Fruit fly (Drosophila melanogaster) whole organism, prepupa: ENCODE data around the gene CG2865.

Experiments
- Blimp-1 ChIP-seq: fragments of 200-800 bp; sonication (Bioruptor generic); optimal IDR thresholded peaks from 3 replicates; lab custom pipeline; 2017; ENCODE audit warnings: missing biosample characterization, missing genetic modification characterization, mild to moderate bottlenecking, moderate library complexity, missing genetic modification reagents
- CG10631 ChIP-seq: fragments of 200-800 bp; sonication (Bioruptor generic); optimal IDR thresholded peaks from 2 replicates; lab custom pipeline; 2016; ENCODE audit warnings: missing biosample characterization, missing genetic modification characterization
- CG10669 ChIP-seq: fragments of 200-800 bp; sonication (Bioruptor generic); optimal IDR thresholded peaks from 3 replicates; lab custom pipeline; 2018; ENCODE audit warnings: missing biosample characterization, mild to moderate bottlenecking, missing genetic modification characterization, moderate library complexity
- CG11294 ChIP-seq: fragments of 200-800 bp; sonication (Bioruptor generic); IDR thresholded peaks from 2 replicates; pipeline ENCODE4 v1.3.6; 2022; ENCODE audit warnings: missing biosample characterization, missing genetic modification characterization
- CG11762 ChIP-seq: fragments of 200-800 bp; sonication (Bioruptor generic); optimal IDR thresholded peaks from 3 replicates; lab custom pipeline; 2016; ENCODE audit warnings: missing biosample characterization, missing genetic modification characterization; ENCODE audit not compliant: insufficient read depth
- CG11902 ChIP-seq: fragments of 200-800 bp; sonication (Bioruptor generic); optimal IDR thresholded peaks from 3 replicates; lab custom pipeline; 2016; ENCODE audit warnings: missing biosample characterization, missing genetic modification characterization
- CG15336 ChIP-seq: fragments of 200-800 bp; sonication (Bioruptor generic); IDR thresholded peaks from 2 replicates; pipeline ENCODE4 v1.3.6; 2022; ENCODE audit warnings: missing biosample characterization, missing genetic modification characterization
- CG1621 ChIP-seq: fragments of 200-800 bp; sonication (Bioruptor generic); optimal IDR thresholded peaks from 3 replicates; lab custom pipeline; 2018; ENCODE audit warnings: missing biosample characterization, mild to moderate bottlenecking, missing genetic modification characterization
- CG16779 ChIP-seq: fragments of 200-800 bp; sonication (Bioruptor generic); optimal IDR thresholded peaks from 3 replicates; lab custom pipeline; 2017; ENCODE audit warnings: missing biosample characterization, mild to moderate bottlenecking, missing genetic modification characterization
- CG3032 ChIP-seq: fragments of 200-800 bp; optimal IDR thresholded peaks from 2 replicates; lab custom pipeline; 2019; ENCODE audit warnings: missing biosample characterization, mild to moderate bottlenecking, missing genetic modification characterization, moderate library complexity
- CG31627 ChIP-seq: fragments of 200-800 bp; sonication (Bioruptor generic); optimal IDR thresholded peaks from 3 replicates; lab custom pipeline; 2016; ENCODE audit warnings: missing biosample characterization, missing genetic modification characterization
- CG32006 ChIP-seq: fragments of 200-800 bp; sonication (Bioruptor generic); optimal IDR thresholded peaks from 3 replicates; lab custom pipeline; 2017; ENCODE audit warnings: missing biosample characterization, mild to moderate bottlenecking, missing genetic modification characterization
- CG3919 ChIP-seq: fragments of 200-800 bp; sonication (Bioruptor generic); optimal IDR thresholded peaks from 3 replicates; lab custom pipeline; 2016; ENCODE audit warnings: missing biosample characterization, missing genetic modification characterization
- CG4318 ChIP-seq: fragments of 200-800 bp; sonication (Bioruptor generic); optimal IDR thresholded peaks from 3 replicates; lab custom pipeline; 2017; ENCODE audit warnings: missing biosample characterization, mild to moderate bottlenecking, missing genetic modification characterization
- CG6163 ChIP-seq: fragments of 200-800 bp; sonication (Bioruptor generic); IDR thresholded peaks from 3 replicates; pipeline ENCODE4 v1.3.6; 2022; ENCODE audit warnings: missing biosample characterization, missing genetic modification characterization
- CG6276 ChIP-seq: fragments of 200-800 bp; sonication (Bioruptor generic); optimal IDR thresholded peaks from 2 replicates; lab custom pipeline; 2017; ENCODE audit warnings: missing biosample characterization, mild to moderate bottlenecking, missing genetic modification characterization
- CG6792 ChIP-seq: fragments of 200-800 bp; sonication (Bioruptor generic); optimal IDR thresholded peaks from 3 replicates; lab custom pipeline; 2016; ENCODE audit warnings: missing biosample characterization, missing genetic modification characterization
- CG6808 ChIP-seq: fragments of 200-800 bp; sonication (Bioruptor generic); optimal IDR thresholded peaks from 3 replicates; lab custom pipeline; 2017; ENCODE audit warnings: missing biosample characterization, missing genetic modification characterization, mild to moderate bottlenecking, moderate library complexity, missing genetic modification reagents
- CG6854 ChIP-seq: fragments of 200-800 bp; sonication (Bioruptor generic); optimal IDR thresholded peaks from 2 replicates; lab custom pipeline; 2017; ENCODE audit warnings: missing biosample characterization, mild to moderate bottlenecking, missing genetic modification characterization
- CG8119 ChIP-seq: fragments of 200-800 bp; sonication (Bioruptor generic); IDR thresholded peaks from 3 replicates; pipeline ENCODE4 v1.3.6; 2022; ENCODE audit warnings: missing biosample characterization, missing genetic modification characterization
- CG8319 ChIP-seq: fragments of 200-800 bp; sonication (Bioruptor generic); optimal IDR thresholded peaks from 3 replicates; lab custom pipeline; 2016; ENCODE audit warnings: missing biosample characterization, missing genetic modification characterization
- CG8632 ChIP-seq: fragments of 200-800 bp; sonication (Bioruptor generic); optimal IDR thresholded peaks from 3 replicates; lab custom pipeline; 2016; ENCODE audit warnings: missing biosample characterization, missing genetic modification characterization
- CG9139 ChIP-seq: fragments of 200-800 bp; sonication (Bioruptor generic); optimal IDR thresholded peaks from 3 replicates; lab custom pipeline; 2017; ENCODE audit warnings: missing biosample characterization, mild to moderate bottlenecking, missing genetic modification characterization
- Eip75B ChIP-seq: fragments of 200-800 bp; sonication (Bioruptor generic); optimal IDR thresholded peaks from 3 replicates; lab custom pipeline; 2016; ENCODE audit warnings: missing biosample characterization, missing genetic modification characterization
- Eip93F ChIP-seq: fragments of 200-800 bp; sonication (Bioruptor generic); optimal IDR thresholded peaks from 2 replicates; lab custom pipeline; 2016; ENCODE audit warnings: missing biosample characterization, mild to moderate bottlenecking, missing genetic modification characterization
- Ets21C ChIP-seq: fragments of 200-800 bp; sonication (Bioruptor generic); optimal IDR thresholded peaks from 3 replicates; lab custom pipeline; 2016; ENCODE audit warnings: missing biosample characterization, missing genetic modification characterization
- Ets96B ChIP-seq: fragments of 200-800 bp; optimal IDR thresholded peaks from 2 replicates; lab custom pipeline; 2019; ENCODE audit warnings: missing biosample characterization, mild to moderate bottlenecking, missing genetic modification characterization, moderate library complexity
- Gug ChIP-seq: fragments of 200-800 bp; sonication (Bioruptor generic); IDR thresholded peaks from 2 replicates; pipeline ENCODE4 v1.3.6; 2022; ENCODE audit warnings: missing biosample characterization, missing genetic modification characterization
- Hr39 ChIP-seq: fragments of 200-800 bp; sonication (Bioruptor generic); optimal IDR thresholded peaks from 2 replicates; lab custom pipeline; 2016; ENCODE audit warnings: missing biosample characterization, missing genetic modification characterization
- Hr4 ChIP-seq: fragments of 200-800 bp; sonication (Bioruptor generic); optimal IDR thresholded peaks from 3 replicates; lab custom pipeline; 2016; ENCODE audit warnings: missing biosample characterization, missing genetic modification characterization
- Lpt ChIP-seq: fragments of 200-800 bp; sonication (Bioruptor generic); optimal IDR thresholded peaks from 3 replicates; lab custom pipeline; 2016; ENCODE audit warnings: missing biosample characterization, missing genetic modification characterization
- Met ChIP-seq: fragments of 200-800 bp; sonication (Bioruptor generic); optimal IDR thresholded peaks from 3 replicates; lab custom pipeline; 2016; ENCODE audit warnings: missing biosample characterization, missing genetic modification characterization
- OdsH ChIP-seq: fragments of 200-800 bp; sonication (Bioruptor generic); optimal IDR thresholded peaks from 3 replicates; lab custom pipeline; 2016; ENCODE audit warnings: missing biosample characterization, missing genetic modification characterization
- Smox ChIP-seq: fragments of 200-800 bp; sonication (Bioruptor generic); optimal IDR thresholded peaks from 3 replicates; lab custom pipeline; 2016; ENCODE audit warnings: missing biosample characterization, missing genetic modification characterization
- Sox102F ChIP-seq: fragments of 200-800 bp; sonication (Bioruptor generic); optimal IDR thresholded peaks from 2 replicates; lab custom pipeline; 2016; ENCODE audit warnings: missing biosample characterization, mild to moderate bottlenecking, missing genetic modification characterization
- Sox14 ChIP-seq: fragments of 200-800 bp; sonication (Bioruptor generic); optimal IDR thresholded peaks from 3 replicates; lab custom pipeline; 2016; ENCODE audit warnings: missing biosample characterization, missing genetic modification characterization
- Sox15 ChIP-seq: fragments of 200-800 bp; sonication (Bioruptor generic); optimal IDR thresholded peaks from 3 replicates; lab custom pipeline; 2016; ENCODE audit warnings: missing biosample characterization, missing genetic modification characterization
- achi ChIP-seq: fragments of 200-800 bp; sonication (Bioruptor generic); optimal IDR thresholded peaks from 3 replicates; lab custom pipeline; 2016; ENCODE audit warnings: missing biosample characterization, missing genetic modification characterization
- acj6 ChIP-seq: fragments of 200-800 bp; sonication (Bioruptor generic); optimal IDR thresholded peaks from 3 replicates; lab custom pipeline; 2016; ENCODE audit warnings: missing biosample characterization, missing genetic modification characterization
- cyc ChIP-seq: fragments of 200-800 bp; sonication (Bioruptor generic); optimal IDR thresholded peaks from 3 replicates; lab custom pipeline; 2016; ENCODE audit warnings: missing biosample characterization, missing genetic modification characterization
- dac ChIP-seq: fragments of 200-800 bp; sonication (Bioruptor generic); optimal IDR thresholded peaks from 2 replicates; lab custom pipeline; 2017; ENCODE audit warnings: missing biosample characterization, mild to moderate bottlenecking, missing genetic modification characterization
- dsx ChIP-seq: fragments of 200-800 bp; optimal IDR thresholded peaks from 3 replicates; lab custom pipeline; 2019; ENCODE audit warnings: missing biosample characterization, mild to moderate bottlenecking, missing genetic modification characterization, moderate library complexity; ENCODE audit not compliant: poor library complexity, severe bottlenecking
- eg ChIP-seq: fragments of 200-800 bp; sonication (Bioruptor generic); IDR thresholded peaks from 3 replicates; pipeline ENCODE4 v1.3.6; 2022; ENCODE audit warnings: missing biosample characterization, missing genetic modification characterization
- esn ChIP-seq: fragments of 200-800 bp; sonication (Bioruptor generic); optimal IDR thresholded peaks from 2 replicates; lab custom pipeline; 2016; ENCODE audit warnings: missing biosample characterization, mild to moderate bottlenecking, missing genetic modification characterization, moderate library complexity
- fd59A ChIP-seq: fragments of 200-800 bp; sonication (Bioruptor generic); optimal IDR thresholded peaks from 2 replicates; lab custom pipeline; 2017; ENCODE audit warnings: missing biosample characterization, mild to moderate bottlenecking, missing genetic modification characterization, missing genetic modification reagents
- fd85E ChIP-seq: fragments of 200-800 bp; sonication (Bioruptor generic); optimal IDR thresholded peaks from 3 replicates; lab custom pipeline; 2016; ENCODE audit warnings: missing biosample characterization, missing genetic modification characterization
- fkh ChIP-seq: fragments of 200-800 bp; sonication (Bioruptor generic); optimal IDR thresholded peaks from 3 replicates; lab custom pipeline; 2017; ENCODE audit warnings: missing biosample characterization, mild to moderate bottlenecking, missing genetic modification characterization, moderate library complexity
- pdm3 ChIP-seq: fragments of 200-800 bp; sonication (Bioruptor generic); optimal IDR thresholded peaks from 3 replicates; lab custom pipeline; 2016; ENCODE audit warnings: missing biosample characterization, missing genetic modification characterization
- salr ChIP-seq, 2 experiments: fragments of 200-800 bp; sonication (Bioruptor generic); optimal IDR thresholded peaks; 3 replicates each; lab custom pipeline; 2016 to 2018; ENCODE audit warnings: missing biosample characterization in 2 of 2, missing genetic modification characterization in 2 of 2, mild to moderate bottlenecking in 1 of 2
- ss ChIP-seq, 2 experiments: fragments of 200-800 bp; sonication (Bioruptor generic); optimal IDR thresholded peaks; 2 replicates in 1 of 2; 3 replicates in 1 of 2; lab custom pipeline; 2017 to 2018; ENCODE audit warnings: mild to moderate bottlenecking in 2 of 2, missing biosample characterization in 2 of 2, missing genetic modification characterization in 2 of 2, moderate library complexity in 1 of 2
- svp ChIP-seq: fragments of 200-800 bp; sonication (Bioruptor generic); peaks from one replicate; lab custom pipeline; 2016; ENCODE audit warnings: missing biosample characterization, missing genetic modification characterization
- topi ChIP-seq: fragments of 200-800 bp; sonication (Bioruptor generic); optimal IDR thresholded peaks from 3 replicates; lab custom pipeline; 2016; ENCODE audit warnings: missing biosample characterization, missing genetic modification characterization
- vri ChIP-seq: fragments of 200-800 bp; sonication (Bioruptor generic); optimal IDR thresholded peaks from 3 replicates; lab custom pipeline; 2016; ENCODE audit warnings: missing biosample characterization, mild to moderate bottlenecking, missing genetic modification characterization

CG2865 gene

DNA sequence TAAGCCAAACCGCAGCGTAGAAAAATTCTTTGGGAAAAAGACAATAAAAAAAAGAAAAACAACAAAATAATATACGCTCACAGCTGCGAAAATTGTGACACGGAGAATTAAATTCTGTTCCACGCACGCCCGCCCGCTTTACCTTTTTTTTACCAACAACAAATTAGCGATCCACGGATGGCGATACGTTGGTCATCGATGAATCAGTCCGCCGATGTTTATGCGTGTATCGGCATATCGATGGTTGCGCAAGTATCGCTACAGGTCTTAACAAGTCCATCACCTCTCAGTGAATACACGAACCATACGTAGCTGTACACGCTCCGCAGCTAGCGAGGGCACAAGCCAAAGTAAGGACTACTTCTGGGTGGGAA lies 22.7 kb downstream of the CG2865 start, which contains the start of gene CG2924:
Gene CG2924 (minus strand): TSS at position 205 of the 374 bp plus-strand sequence.
- TF ChIP-seq CG8319 (GFP tag; lab: Kevin White, UChicago), result no peak
- TF ChIP-seq CG8632, result no peak
- no peak for TF ChIP-seq ss (GFP tag; optimal IDR thresholded peaks at IDR 0.05; lab: Kevin White, UChicago)
- TF ChIP-seq pdm3 (GFP tag; lab: Kevin White, UChicago), result no peak
- TF ChIP-seq Smox, result no peak
- no peak for TF ChIP-seq Hr39 (GFP tag; lab: Kevin White, UChicago)
- 0 out of 2 replicates have a peak, but pooled peaks have one; percentile 15 for TF ChIP-seq CG11294 (GFP tag; lab: Robert Waterston, UW)
- TF ChIP-seq CG4318 (GFP tag; lab: Kevin White, UChicago), result no peak
- no peak for TF ChIP-seq vri (GFP tag; lab: Kevin White, UChicago)
- TF ChIP-seq fkh (GFP tag; lab: Kevin White, UChicago), result no peak
- peak; percentile 56 for TF ChIP-seq cyc
- peak; percentile 57 for TF ChIP-seq CG31627 (GFP tag; lab: Kevin White, UChicago)
- TF ChIP-seq CG11762, result no peak
- no peak for TF ChIP-seq Hr4 (GFP tag; lab: Kevin White, UChicago)
- TF ChIP-seq Sox14 (GFP tag; lab: Kevin White, UChicago), result peak; percentile 11
- no peak for TF ChIP-seq CG6276
- TF ChIP-seq dsx, result no peak
- TF ChIP-seq Sox15 (GFP tag; lab: Kevin White, UChicago), result no peak
- no peak for TF ChIP-seq CG10631
- no peak for TF ChIP-seq CG10669 (GFP tag; lab: Kevin White, UChicago)
- peak; percentile 12 for TF ChIP-seq CG11902 (GFP tag; lab: Kevin White, UChicago)
- no peak for TF ChIP-seq Eip75B (GFP tag; lab: Kevin White, UChicago)
- TF ChIP-seq acj6 (GFP tag; lab: Kevin White, UChicago), result no peak
- peak; percentile 11 for TF ChIP-seq CG3032 (tag; lab: Kevin White, UChicago)
- TF ChIP-seq dac (GFP tag; lab: Kevin White, UChicago), result no peak
- TF ChIP-seq svp (GFP tag; lab: Kevin White, UChicago), result peak; percentile 50
- no peak for TF ChIP-seq fd85E (GFP tag; lab: Kevin White, UChicago)
- no peak for TF ChIP-seq CG8119
- no peak for TF ChIP-seq Gug (GFP tag; lab: Robert Waterston, UW)
- TF ChIP-seq CG15336 (GFP tag; lab: Robert Waterston, UW), result peak; percentile 16; the same call in 1 of the 2 replicates
- peak; percentile 34 for TF ChIP-seq topi (GFP tag; lab: Kevin White, UChicago)
- no peak for TF ChIP-seq CG9139
- peak; percentile 33 for TF ChIP-seq CG3919 (GFP tag; lab: Kevin White, UChicago)
- TF ChIP-seq Ets96B (tag; lab: Kevin White, UChicago), result no peak
- TF ChIP-seq fd59A (GFP tag; lab: Kevin White, UChicago), result no peak
- no peak for TF ChIP-seq CG6808 (GFP tag; lab: Kevin White, UChicago)
- TF ChIP-seq Sox102F (GFP tag; lab: Kevin White, UChicago), result no peak
- TF ChIP-seq Met (GFP tag; lab: Kevin White, UChicago), result no peak
- no peak for TF ChIP-seq CG6792
- no peak for TF ChIP-seq salr (GFP tag; optimal IDR thresholded peaks at IDR 0.05; lab: Kevin White, UChicago)
- TF ChIP-seq achi, result no peak
- TF ChIP-seq OdsH (GFP tag; lab: Kevin White, UChicago), result no peak
- peak; percentile 96 for TF ChIP-seq CG1621 (tag; lab: Kevin White, UChicago)
- no peak for TF ChIP-seq CG32006 (GFP tag; lab: Kevin White, UChicago)
- peak; percentile 26 for TF ChIP-seq Ets21C (GFP tag; lab: Kevin White, UChicago)
- TF ChIP-seq esn (GFP tag; lab: Kevin White, UChicago), result peak; percentile 34
- no peak for TF ChIP-seq CG6854 (GFP tag; lab: Kevin White, UChicago)
- no peak for TF ChIP-seq Eip93F (GFP tag; lab: Kevin White, UChicago)
- TF ChIP-seq Lpt (GFP tag; lab: Kevin White, UChicago), result no peak
- TF ChIP-seq CG6163 (GFP tag; lab: Robert Waterston, UW), result peak; percentile 21; the same call in 1 of the 3 replicates
- TF ChIP-seq CG16779 (tag; lab: Kevin White, UChicago), result no peak
- TF ChIP-seq Blimp-1 (GFP tag; lab: Kevin White, UChicago), result no peak
- no peak for TF ChIP-seq eg
